Worm (Caenorhabditis elegans): ENCODE measurements around the gene cnx-1.

ce11 chrIII:9780254-9780653 is 36.7 kb downstream of the cnx-1 start, which contains the start of gene sqv-3:
- no peak for TF ChIP-seq zip-4 (GFP tag; optimal IDR thresholded peaks at IDR 0.05)
- TF ChIP-seq nhr-237 (tag; optimal IDR thresholded peaks at IDR 0.05), result no peak
- TF ChIP-seq unc-62 (GFP tag; optimal IDR thresholded peaks at IDR 0.05), result no peak
- TF ChIP-seq zag-1 (tag; optimal IDR thresholded peaks at IDR 0.05), result no peak
- TF ChIP-seq fkh-8 (tag; optimal IDR thresholded peaks at IDR 0.05), result no peak
- TF ChIP-seq egl-27 (tag; optimal IDR thresholded peaks at IDR 0.05), result no peak
- TF ChIP-seq elt-2 (tag; optimal IDR thresholded peaks at IDR 0.05), result no peak
- TF ChIP-seq lin-39 (tag; optimal IDR thresholded peaks at IDR 0.05), result no peak

Measured in whole organism, L1 larva.